Worm (Caenorhabditis elegans) whole organism, young adult: ENCODE data around the gene glb-3.

Source experiments
- C06A6.2 ChIP-seq: fragments of 200-800 bp; sonication (Bioruptor generic); conservative IDR thresholded peaks from 2 replicates; pipeline ENCODE4 v1.3.6; 2022; ENCODE audit warnings: missing genetic modification characterization, missing compliant biosample characterization
- D2030.7 ChIP-seq: fragments of 200-800 bp; sonication (Bioruptor generic); IDR thresholded peaks from 2 replicates; pipeline ENCODE4 v1.3.6; 2022; ENCODE audit warnings: missing genetic modification reagents, missing genetic modification characterization, missing compliant biosample characterization
- F22D6.2 ChIP-seq: sonication (generic microtip); optimal IDR thresholded peaks from 2 replicates; lab custom pipeline; 2016; ENCODE audit warnings: mild to moderate bottlenecking, missing genetic modification characterization, missing compliant biosample characterization
- F33H1.4 ChIP-seq: fragments of 200-800 bp; sonication (Bioruptor generic); IDR thresholded peaks from 2 replicates; pipeline ENCODE4 v1.3.6; 2022; ENCODE audit warnings: missing genetic modification reagents, missing genetic modification characterization, missing compliant biosample characterization
- F57A8.1 ChIP-seq: fragments of 200-800 bp; sonication (Bioruptor generic); optimal IDR thresholded peaks from 2 replicates; lab custom pipeline; 2018; ENCODE audit warnings: mild to moderate bottlenecking, missing genetic modification characterization, moderate library complexity, missing compliant biosample characterization
- F57C9.4 ChIP-seq: sonication (generic microtip); optimal IDR thresholded peaks from 2 replicates; lab custom pipeline; 2017; ENCODE audit warnings: mild to moderate bottlenecking, missing genetic modification characterization, missing compliant biosample characterization
- K12H6.12 ChIP-seq: fragments of 200-800 bp; sonication (Bioruptor generic); optimal IDR thresholded peaks from 2 replicates; lab custom pipeline; 2018; ENCODE audit warnings: mild to moderate bottlenecking, missing genetic modification characterization, missing compliant biosample characterization
- Y67H2A.10 ChIP-seq: fragments of 200-800 bp; sonication (Bioruptor generic); conservative IDR thresholded peaks from 2 replicates; pipeline ENCODE4 v1.3.6; 2022; ENCODE audit warnings: missing genetic modification reagents, missing genetic modification characterization, missing compliant biosample characterization
- ZK185.1 ChIP-seq: sonication (generic microtip); optimal IDR thresholded peaks from 2 replicates; lab custom pipeline; 2016; ENCODE audit warnings: mild to moderate bottlenecking, missing genetic modification characterization, missing compliant biosample characterization; ENCODE audit not compliant: poor library complexity, severe bottlenecking
- akir-1 ChIP-seq: fragments of 200-800 bp; sonication (Bioruptor generic); optimal IDR thresholded peaks from 2 replicates; lab custom pipeline; 2018; ENCODE audit warnings: mild to moderate bottlenecking, missing genetic modification characterization, moderate library complexity, missing compliant biosample characterization
- atf-7 ChIP-seq: sonication (generic microtip); optimal IDR thresholded peaks from 2 replicates; lab custom pipeline; 2017; ENCODE audit warnings: mild to moderate bottlenecking, missing genetic modification characterization, missing compliant biosample characterization
- athp-1 ChIP-seq: sonication (generic microtip); optimal IDR thresholded peaks from 2 replicates; lab custom pipeline; 2017; ENCODE audit warnings: mild to moderate bottlenecking, missing genetic modification characterization, missing compliant biosample characterization
- bed-2 ChIP-seq: fragments of 200-800 bp; sonication (Bioruptor generic); IDR thresholded peaks from 2 replicates; pipeline ENCODE4 v1.3.6; 2022; ENCODE audit warnings: missing genetic modification reagents, missing genetic modification characterization, missing compliant biosample characterization
- ceh-100 ChIP-seq: fragments of 200-800 bp; sonication (Bioruptor generic); IDR thresholded peaks from 2 replicates; pipeline ENCODE4 v1.3.6; 2022; ENCODE audit warnings: missing genetic modification reagents, missing genetic modification characterization, missing compliant biosample characterization
- ceh-58 ChIP-seq: fragments of 200-800 bp; sonication (Bioruptor generic); IDR thresholded peaks from 2 replicates; pipeline ENCODE4 v1.3.6; 2022; ENCODE audit warnings: missing genetic modification characterization, missing compliant biosample characterization
- ceh-79 ChIP-seq: sonication (generic microtip); optimal IDR thresholded peaks from 2 replicates; lab custom pipeline; 2017; ENCODE audit warnings: mild to moderate bottlenecking, missing genetic modification characterization, missing compliant biosample characterization
- dox-1 ChIP-seq: fragments of 200-800 bp; sonication (Bioruptor generic); IDR thresholded peaks from 2 replicates; pipeline ENCODE4 v1.3.6; 2022; ENCODE audit warnings: missing genetic modification reagents, missing genetic modification characterization, missing compliant biosample characterization
- egl-18 ChIP-seq: fragments of 200-800 bp; sonication (Bioruptor generic); IDR thresholded peaks from 2 replicates; pipeline ENCODE4 v1.3.6; 2022; ENCODE audit warnings: missing genetic modification reagents, missing genetic modification characterization, missing compliant biosample characterization
- egl-44 ChIP-seq: fragments of 200-800 bp; sonication (Bioruptor generic); IDR thresholded peaks from 2 replicates; pipeline ENCODE4 v1.3.6; 2022; ENCODE audit warnings: missing genetic modification reagents, missing genetic modification characterization, missing compliant biosample characterization
- egrh-3 ChIP-seq: fragments of 200-800 bp; sonication (Bioruptor generic); IDR thresholded peaks from 2 replicates; pipeline ENCODE4 v1.3.6; 2022; ENCODE audit warnings: missing genetic modification reagents, missing genetic modification characterization, missing compliant biosample characterization
- ekl-4 ChIP-seq: fragments of 200-800 bp; sonication (Bioruptor generic); IDR thresholded peaks from 2 replicates; pipeline ENCODE4 v1.3.6; 2022; ENCODE audit warnings: missing genetic modification reagents, missing genetic modification characterization, missing compliant biosample characterization
- fkh-3 ChIP-seq: sonication (generic microtip); optimal IDR thresholded peaks from 2 replicates; lab custom pipeline; 2016; ENCODE audit warnings: mild to moderate bottlenecking, missing genetic modification characterization, missing compliant biosample characterization
- him-1 ChIP-seq: sonication (generic microtip); optimal IDR thresholded peaks from 2 replicates; lab custom pipeline; 2016; ENCODE audit warnings: missing genotype, missing genetic modification reagents, missing genetic modification characterization, missing compliant biosample characterization
- hmg-1.2 ChIP-seq: fragments of 200-800 bp; sonication (Bioruptor generic); IDR thresholded peaks from 2 replicates; pipeline ENCODE4 v1.3.6; 2022; ENCODE audit warnings: missing genetic modification reagents, missing genetic modification characterization, missing compliant biosample characterization
- hsf-1 ChIP-seq: fragments of 200-800 bp; sonication (Bioruptor generic); IDR thresholded peaks from 2 replicates; pipeline ENCODE4 v1.3.6; 2022; ENCODE audit warnings: missing genetic modification reagents, missing genetic modification characterization, missing compliant biosample characterization
- let-526 ChIP-seq: fragments of 200-800 bp; sonication (Bioruptor generic); IDR thresholded peaks from 2 replicates; pipeline ENCODE4 v1.3.6; 2022; ENCODE audit warnings: missing genetic modification reagents, missing genetic modification characterization, missing compliant biosample characterization
- lsy-27 ChIP-seq: sonication (generic microtip); optimal IDR thresholded peaks from 2 replicates; lab custom pipeline; 2017; ENCODE audit warnings: missing genetic modification characterization, mild to moderate bottlenecking, missing compliant biosample characterization, antibody characterized with exemption, missing genotype, borderline replicate concordance; ENCODE audit not compliant: insufficient read depth
- madf-10 ChIP-seq: sonication (generic microtip); optimal IDR thresholded peaks from 2 replicates; lab custom pipeline; 2016; ENCODE audit warnings: mild to moderate bottlenecking, missing genetic modification characterization, missing compliant biosample characterization
- mel-28 ChIP-seq: sonication (generic microtip); optimal IDR thresholded peaks from 2 replicates; lab custom pipeline; 2016; ENCODE audit warnings: borderline replicate concordance, mild to moderate bottlenecking, missing genetic modification characterization, missing compliant biosample characterization
- nfya-1 ChIP-seq: sonication (generic microtip); optimal IDR thresholded peaks from 2 replicates; lab custom pipeline; 2017; ENCODE audit warnings: antibody characterized with exemption, missing compliant biosample characterization, missing genetic modification characterization, borderline replicate concordance; ENCODE audit not compliant: insufficient read depth
- nfya-2 ChIP-seq: fragments of 200-800 bp; sonication (Bioruptor generic); IDR thresholded peaks from 2 replicates; pipeline ENCODE4 v1.3.6; 2022; ENCODE audit warnings: missing genetic modification reagents, missing genetic modification characterization, missing compliant biosample characterization
- nfyb-1 ChIP-seq: fragments of 200-800 bp; sonication (Bioruptor generic); IDR thresholded peaks from 2 replicates; pipeline ENCODE4 v1.3.6; 2022; ENCODE audit warnings: missing genetic modification reagents, missing genetic modification characterization, missing compliant biosample characterization
- nhr-120 ChIP-seq: fragments of 200-800 bp; sonication (Bioruptor generic); IDR thresholded peaks from 2 replicates; pipeline ENCODE4 v1.3.6; 2022; ENCODE audit warnings: missing genetic modification characterization, missing compliant biosample characterization
- nhr-27 ChIP-seq: fragments of 200-800 bp; sonication (Bioruptor generic); optimal IDR thresholded peaks from 2 replicates; lab custom pipeline; 2018; ENCODE audit warnings: mild to moderate bottlenecking, missing genetic modification characterization, moderate library complexity, missing compliant biosample characterization
- nhr-80 ChIP-seq: sonication (generic microtip); optimal IDR thresholded peaks from 2 replicates; lab custom pipeline; 2016; ENCODE audit warnings: missing genetic modification characterization, missing compliant biosample characterization
- pbrm-1 ChIP-seq: fragments of 200-800 bp; sonication (Bioruptor generic); IDR thresholded peaks from 2 replicates; pipeline ENCODE4 v1.3.6; 2022; ENCODE audit warnings: missing genetic modification reagents, missing genetic modification characterization, missing compliant biosample characterization
- rec-8 ChIP-seq, 2 experiments: sonication (generic microtip); optimal IDR thresholded peaks; 2 replicates each; lab custom pipeline; 2016; ENCODE audit warnings: mild to moderate bottlenecking in 2 of 2, missing genetic modification characterization in 2 of 2, missing genetic modification reagents in 2 of 2, missing genotype in 2 of 2, missing biosample characterization in 1 of 2, missing compliant biosample characterization in 1 of 2, moderate library complexity in 1 of 2
- rpc-1 ChIP-seq, 2 experiments: fragments of 150-350 bp in 1 of 2; sonication (generic microtip) in 1 of 2; optimal IDR thresholded peaks; 2 replicates each; lab custom pipeline; 2014 to 2018; ENCODE audit warnings: missing biosample characterization in 1 of 2, missing genetic modification characterization in 1 of 2, missing genetic modification reagents in 1 of 2, missing genotype in 1 of 2
- snpc-1.3 ChIP-seq: sonication (generic microtip); optimal IDR thresholded peaks from 2 replicates; lab custom pipeline; 2017; ENCODE audit warnings: missing genetic modification characterization, mild to moderate bottlenecking, missing compliant biosample characterization, antibody characterized with exemption, moderate library complexity, missing genotype, missing genetic modification reagents; ENCODE audit not compliant: insufficient read depth
- snpc-3.4 ChIP-seq: sonication (generic microtip); optimal IDR thresholded peaks from 2 replicates; lab custom pipeline; 2017; ENCODE audit warnings: missing genetic modification characterization, mild to moderate bottlenecking, missing compliant biosample characterization, antibody characterized with exemption, moderate library complexity, missing genotype, missing genetic modification reagents
- somi-1 ChIP-seq: fragments of 200-800 bp; sonication (Bioruptor generic); optimal IDR thresholded peaks from 2 replicates; lab custom pipeline; 2018; ENCODE audit warnings: mild to moderate bottlenecking, missing genetic modification characterization, missing compliant biosample characterization
- tbx-9 ChIP-seq: sonication (generic microtip); optimal IDR thresholded peaks from 2 replicates; lab custom pipeline; 2016; ENCODE audit warnings: borderline replicate concordance, missing genetic modification characterization, inconsistent platforms, missing compliant biosample characterization
- unc-130 ChIP-seq: sonication (generic microtip); optimal IDR thresholded peaks from 2 replicates; lab custom pipeline; 2016; ENCODE audit warnings: missing genetic modification reagents, missing genetic modification characterization, missing compliant biosample characterization
- zim-3 ChIP-seq: sonication (generic microtip); optimal IDR thresholded peaks from 2 replicates; lab custom pipeline; 2017; ENCODE audit warnings: mild to moderate bottlenecking, missing genetic modification characterization, moderate library complexity, missing compliant biosample characterization
- ztf-18 ChIP-seq: sonication (generic microtip); optimal IDR thresholded peaks from 2 replicates; lab custom pipeline; 2016; ENCODE audit warnings: missing genotype, mild to moderate bottlenecking, missing genetic modification characterization, missing compliant biosample characterization
- ztf-22 ChIP-seq: fragments of 200-800 bp; sonication (Bioruptor generic); optimal IDR thresholded peaks from 2 replicates; lab custom pipeline; 2018; ENCODE audit warnings: mild to moderate bottlenecking, missing genetic modification characterization, moderate library complexity, missing compliant biosample characterization
- ztf-3 ChIP-seq: fragments of 200-800 bp; sonication (Bioruptor generic); optimal IDR thresholded peaks from 2 replicates; lab custom pipeline; 2018; ENCODE audit warnings: mild to moderate bottlenecking, missing genetic modification characterization, missing compliant biosample characterization
- ztf-6 ChIP-seq: fragments of 200-800 bp; sonication (Bioruptor generic); IDR thresholded peaks from 2 replicates; pipeline ENCODE4 v1.3.6; 2022; ENCODE audit warnings: missing genetic modification reagents, missing genetic modification characterization, missing compliant biosample characterization

Gene glb-3

DNA sequence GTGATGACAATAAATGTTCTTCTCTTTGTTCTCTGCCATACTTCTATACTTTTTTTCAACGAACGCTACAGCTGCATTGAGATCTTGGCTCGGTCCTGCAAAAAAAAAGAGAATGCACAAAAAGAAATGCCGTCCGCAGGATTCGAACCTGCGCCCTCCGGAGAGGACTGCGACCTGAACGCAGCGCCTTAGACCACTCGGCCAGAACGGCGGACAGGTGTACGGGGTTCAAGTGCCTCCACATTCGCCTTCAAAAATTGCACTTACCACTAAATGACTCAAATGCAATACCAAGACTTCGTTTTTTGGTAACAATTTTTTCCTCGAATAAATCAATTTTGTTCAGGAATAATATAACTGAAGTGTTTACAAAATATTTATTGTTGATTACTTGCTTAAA lies 40.3 kb downstream of the glb-3 start (continued):
- TF ChIP-seq ztf-18: no peak
- TF ChIP-seq mel-28 (tag; lab: Kevin White, UChicago): no peak
- TF ChIP-seq dox-1 (GFP tag; lab: Robert Waterston, UW): peak; percentile 50; the same call in 1 of the 2 replicates
- TF ChIP-seq nfyb-1 (GFP tag; lab: Robert Waterston, UW): peak; percentile 51; the same call in 1 of the 2 replicates
- no peak for TF ChIP-seq zim-3 (tag; lab: Kevin White, UChicago)
- TF ChIP-seq C06A6.2: no peak
- TF ChIP-seq hsf-1 (GFP tag; lab: Robert Waterston, UW): no peak
- no peak for TF ChIP-seq nhr-120
- no peak for TF ChIP-seq egl-18
- TF ChIP-seq egrh-3: no peak; the same call in 1 of the 2 replicates
- no peak for TF ChIP-seq nfya-2 (GFP tag; lab: Robert Waterston, UW)
- no peak for TF ChIP-seq fkh-3 (tag; lab: Kevin White, UChicago)
- TF ChIP-seq athp-1 (tag; lab: Kevin White, UChicago): no peak
- no peak for TF ChIP-seq ztf-22 (GFP tag; lab: Kevin White, UChicago)
- no peak for TF ChIP-seq ceh-58 (GFP tag; lab: Robert Waterston, UW)
- peak; percentile 51; the same call in 1 of the 2 replicates for TF ChIP-seq pbrm-1 (GFP tag; lab: Robert Waterston, UW)
- no peak for TF ChIP-seq bed-2
- no peak for TF ChIP-seq nhr-80
- TF ChIP-seq F33H1.4: no peak
- no peak for TF ChIP-seq ceh-100 (GFP tag; lab: Robert Waterston, UW)
- no peak for TF ChIP-seq ZK185.1
- no peak for TF ChIP-seq nhr-27
- TF ChIP-seq lsy-27 (tag; lab: Kevin White, UChicago): no peak
- TF ChIP-seq let-526 (GFP tag; lab: Robert Waterston, UW): no peak
- no peak for TF ChIP-seq K12H6.12 (tag; lab: Kevin White, UChicago)
- TF ChIP-seq atf-7 (tag; lab: Kevin White, UChicago): no peak
- peak; percentile 36 for TF ChIP-seq rpc-1 (optimal IDR thresholded peaks at IDR 0.05; lab: Kevin White, UChicago)
- TF ChIP-seq rpc-1 (tag; optimal IDR thresholded peaks at IDR 0.05; lab: Kevin White, UChicago): peak; percentile 60
- no peak for TF ChIP-seq somi-1
- no peak for TF ChIP-seq egl-44 (GFP tag; lab: Robert Waterston, UW)
- no peak for TF ChIP-seq ekl-4 (GFP tag; lab: Robert Waterston, UW)
- TF ChIP-seq F57C9.4 (tag; lab: Kevin White, UChicago): no peak
- TF ChIP-seq rec-8 (tag; optimal IDR thresholded peaks at IDR 0.05; lab: Kevin White, UChicago): no peak
- peak; percentile 20 for TF ChIP-seq snpc-3.4 (tag; lab: Kevin White, UChicago)
- no peak for TF ChIP-seq unc-130
- no peak for TF ChIP-seq Y67H2A.10 (GFP tag; lab: Robert Waterston, UW)
- TF ChIP-seq akir-1 (GFP tag; lab: Kevin White, UChicago): no peak
- peak; percentile 51 for TF ChIP-seq hmg-1.2 (GFP tag; lab: Robert Waterston, UW)
- no peak for TF ChIP-seq tbx-9
- no peak for TF ChIP-seq ceh-79
- no peak for TF ChIP-seq F57A8.1
- TF ChIP-seq nfya-1 (tag; lab: Kevin White, UChicago): no peak
- peak; percentile 69 for TF ChIP-seq him-1 (tag; lab: Kevin White, UChicago)
- TF ChIP-seq ztf-6: no peak
- TF ChIP-seq madf-10 (tag; lab: Kevin White, UChicago): no peak
- TF ChIP-seq F22D6.2 (tag; lab: Kevin White, UChicago): no peak
- peak; percentile 15; the same call in 1 of the 2 replicates for TF ChIP-seq D2030.7 (GFP tag; lab: Robert Waterston, UW)
- TF ChIP-seq snpc-1.3 (tag; lab: Kevin White, UChicago): no peak
- no peak for TF ChIP-seq ztf-3
